Worm (Caenorhabditis elegans): ENCODE results near the gene F13H8.1.
A peak's percentile ranks its signal among the peaks of the same experiment; 100 is the strongest.

- TF ChIP-seq pha-4 (tag; optimal IDR thresholded peaks at IDR 0.05): no peak
- TF ChIP-seq attf-3 (GFP tag; conservative IDR thresholded peaks at IDR 0.05): peak; percentile 79
- TF ChIP-seq ZK185.1 (tag; optimal IDR thresholded peaks at IDR 0.05; ENCODE audit: poor library complexity, severe bottlenecking): no peak
- TF ChIP-seq hmg-1.2 (GFP tag; IDR thresholded peaks at IDR 0.05): peak; percentile 63
- peak; percentile 78 for TF ChIP-seq ceh-91 (GFP tag; IDR thresholded peaks at IDR 0.05)
- TF ChIP-seq F52B5.7 (tag; optimal IDR thresholded peaks at IDR 0.05): no peak
- TF ChIP-seq madf-10 (tag; optimal IDR thresholded peaks at IDR 0.05): peak; percentile 23
- no peak for TF ChIP-seq T07F8.4 (tag; optimal IDR thresholded peaks at IDR 0.05)
- TF ChIP-seq rec-8 (tag; optimal IDR thresholded peaks at IDR 0.05): no peak
Measured at ce11 chrII:6269805-6270414, 13.3 kb upstream of the F13H8.1 start, which contains the start of gene F13H8.2.
